Fruit fly (Drosophila melanogaster) whole organism, embryonic: ENCODE data around the gene Rpn1.

Experiments
- Adf1 ChIP-seq: fragments of 200-800 bp; sonication (Bioruptor generic); IDR thresholded peaks from 2 replicates; pipeline ENCODE4 v1.3.6; 2022; ENCODE audit warnings: missing biosample characterization, missing genetic modification characterization
- Antp ChIP-seq: fragments of 200-800 bp; sonication (Bioruptor generic); optimal IDR thresholded peaks from 3 replicates; lab custom pipeline; 2016; ENCODE audit warnings: missing biosample characterization, missing genetic modification characterization
- BEAF-32 ChIP-seq: fragments of 200-800 bp; sonication (Bioruptor generic); optimal IDR thresholded peaks from 3 replicates; lab custom pipeline; 2017; ENCODE audit warnings: missing biosample characterization, missing genetic modification characterization, mild to moderate bottlenecking, moderate library complexity, missing genetic modification reagents
- Bdp1 ChIP-seq: fragments of 200-800 bp; sonication (Bioruptor generic); optimal IDR thresholded peaks from 3 replicates; lab custom pipeline; 2016; ENCODE audit warnings: missing biosample characterization, missing genetic modification characterization
- Bgb ChIP-seq: fragments of 200-800 bp; sonication (Bioruptor generic); IDR thresholded peaks from 2 replicates; pipeline ENCODE4 v1.3.6; 2022; ENCODE audit warnings: missing biosample characterization, missing genetic modification characterization; ENCODE audit not compliant: partially characterized antibody
- CG10321 ChIP-seq: fragments of 200-800 bp; sonication (Bioruptor generic); IDR thresholded peaks from 2 replicates; pipeline ENCODE4 v1.3.6; 2022; ENCODE audit warnings: missing biosample characterization, missing genetic modification characterization
- CG10543 ChIP-seq: fragments of 200-800 bp; sonication (Bioruptor generic); optimal IDR thresholded peaks from 3 replicates; lab custom pipeline; 2017; ENCODE audit warnings: missing biosample characterization, mild to moderate bottlenecking, missing genetic modification characterization, moderate library complexity
- CG12155 ChIP-seq: fragments of 200-800 bp; sonication (Bioruptor generic); optimal IDR thresholded peaks from 3 replicates; lab custom pipeline; 2016; ENCODE audit warnings: missing biosample characterization, missing genetic modification characterization
- CG12219 ChIP-seq: fragments of 200-800 bp; sonication (Bioruptor generic); optimal IDR thresholded peaks from 3 replicates; lab custom pipeline; 2018; ENCODE audit warnings: missing biosample characterization, mild to moderate bottlenecking, missing genetic modification characterization
- CG12299 ChIP-seq: fragments of 200-800 bp; sonication (Bioruptor generic); optimal IDR thresholded peaks from 2 replicates; lab custom pipeline; 2018; ENCODE audit warnings: missing biosample characterization, mild to moderate bottlenecking, missing genetic modification characterization
- CG1233 ChIP-seq: fragments of 200-800 bp; sonication (Bioruptor generic); optimal IDR thresholded peaks from 4 replicates; lab custom pipeline; 2018; ENCODE audit warnings: missing biosample characterization, mild to moderate bottlenecking, missing genetic modification characterization
- CG13287 ChIP-seq: fragments of 200-800 bp; sonication (Bioruptor generic); IDR thresholded peaks from 2 replicates; pipeline ENCODE4 v1.3.6; 2022; ENCODE audit warnings: missing biosample characterization, missing genetic modification characterization; ENCODE audit not compliant: partially characterized antibody
- CG14050 ChIP-seq: fragments of 200-800 bp; sonication (Bioruptor generic); IDR thresholded peaks from 3 replicates; pipeline ENCODE4 v1.3.6; 2022; ENCODE audit warnings: missing biosample characterization, missing genetic modification characterization
- CG14667 ChIP-seq: fragments of 200-800 bp; sonication (Bioruptor generic); IDR thresholded peaks from 2 replicates; pipeline ENCODE4 v1.3.6; 2022; ENCODE audit warnings: missing biosample characterization, missing genetic modification characterization
- CG14965 ChIP-seq: fragments of 200-800 bp; sonication (Bioruptor generic); optimal IDR thresholded peaks from 2 replicates; lab custom pipeline; 2016; ENCODE audit warnings: missing biosample characterization, missing genetic modification characterization, borderline replicate concordance
- CG17186 ChIP-seq: fragments of 200-800 bp; sonication (Bioruptor generic); optimal IDR thresholded peaks from 3 replicates; lab custom pipeline; 2017; ENCODE audit warnings: missing biosample characterization, missing genetic modification reagents, missing genetic modification characterization
- CG17802 ChIP-seq: fragments of 200-800 bp; sonication (Bioruptor generic); optimal IDR thresholded peaks from 2 replicates; lab custom pipeline; 2018; ENCODE audit warnings: missing biosample characterization, mild to moderate bottlenecking, missing genetic modification characterization, moderate library complexity
- CG18599 ChIP-seq: fragments of 200-800 bp; sonication (Bioruptor generic); optimal IDR thresholded peaks from 3 replicates; lab custom pipeline; 2017; ENCODE audit warnings: missing biosample characterization, missing genetic modification characterization, mild to moderate bottlenecking, moderate library complexity, missing genetic modification reagents
- CG2129 ChIP-seq: fragments of 200-800 bp; sonication (Bioruptor generic); IDR thresholded peaks from 2 replicates; pipeline ENCODE4 v1.3.6; 2022; ENCODE audit warnings: missing biosample characterization, missing genetic modification characterization; ENCODE audit not compliant: partially characterized antibody
- CG30403 ChIP-seq: fragments of 200-800 bp; sonication (Bioruptor generic); optimal IDR thresholded peaks from 3 replicates; lab custom pipeline; 2016; ENCODE audit warnings: missing biosample characterization, missing genetic modification characterization
- CG3065 ChIP-seq: fragments of 200-800 bp; sonication (Bioruptor generic); optimal IDR thresholded peaks from 2 replicates; lab custom pipeline; 2016; ENCODE audit warnings: missing biosample characterization, missing genetic modification characterization
- CG3281 ChIP-seq: fragments of 200-800 bp; sonication (Bioruptor generic); optimal IDR thresholded peaks from 3 replicates; lab custom pipeline; 2017; ENCODE audit warnings: missing biosample characterization, mild to moderate bottlenecking, missing genetic modification characterization
- CG4854 ChIP-seq: fragments of 200-800 bp; sonication (Bioruptor generic); optimal IDR thresholded peaks from 2 replicates; lab custom pipeline; 2016; ENCODE audit warnings: missing biosample characterization, missing genetic modification characterization, inconsistent platforms
- CG6175 ChIP-seq: fragments of 200-800 bp; sonication (Bioruptor generic); IDR thresholded peaks from 3 replicates; pipeline ENCODE4 v1.3.6; 2022; ENCODE audit warnings: missing biosample characterization, missing genetic modification characterization
- CG6813 ChIP-seq: fragments of 200-800 bp; sonication (Bioruptor generic); optimal IDR thresholded peaks from 2 replicates; lab custom pipeline; 2017; ENCODE audit warnings: missing biosample characterization, missing genetic modification characterization, mild to moderate bottlenecking, moderate library complexity, missing genetic modification reagents
- CG7372 ChIP-seq: fragments of 200-800 bp; sonication (Bioruptor generic); IDR thresholded peaks from 2 replicates; pipeline ENCODE4 v1.3.6; 2022; ENCODE audit warnings: missing biosample characterization, missing genetic modification characterization
- CG8281 ChIP-seq: fragments of 200-800 bp; sonication (Bioruptor generic); optimal IDR thresholded peaks from 2 replicates; lab custom pipeline; 2018; ENCODE audit warnings: missing biosample characterization, mild to moderate bottlenecking, missing genetic modification characterization, moderate library complexity
- CG9932 ChIP-seq: fragments of 200-800 bp; sonication (Bioruptor generic); IDR thresholded peaks from 2 replicates; pipeline ENCODE4 v1.3.6; 2022; ENCODE audit warnings: missing biosample characterization, missing genetic modification characterization
- Chrac-16 ChIP-seq: fragments of 200-800 bp; sonication (Bioruptor generic); optimal IDR thresholded peaks from 3 replicates; lab custom pipeline; 2016; ENCODE audit warnings: missing biosample characterization, missing genetic modification characterization
- Dip3 ChIP-seq: fragments of 200-800 bp; sonication (Bioruptor generic); optimal IDR thresholded peaks from 3 replicates; lab custom pipeline; 2016; ENCODE audit warnings: missing biosample characterization, missing genetic modification characterization
- Hr51 ChIP-seq, 2 experiments: fragments of 200-800 bp; sonication (Bioruptor generic); optimal IDR thresholded peaks; 2 replicates in 1 of 2; 3 replicates in 1 of 2; lab custom pipeline; 2016 to 2018; ENCODE audit warnings: missing biosample characterization in 2 of 2, missing genetic modification characterization in 2 of 2, mild to moderate bottlenecking in 1 of 2, moderate library complexity in 1 of 2
- Hsf ChIP-seq: fragments of 200-800 bp; sonication (Bioruptor generic); optimal IDR thresholded peaks from 3 replicates; lab custom pipeline; 2016; ENCODE audit warnings: missing biosample characterization, missing genetic modification characterization
- NC2α ChIP-seq: fragments of 200-800 bp; sonication (Bioruptor generic); optimal IDR thresholded peaks from 2 replicates; lab custom pipeline; 2016; ENCODE audit warnings: missing biosample characterization, missing genetic modification characterization
- Optix ChIP-seq: fragments of 200-800 bp; sonication (Bioruptor generic); IDR thresholded peaks from 3 replicates; pipeline ENCODE4 v1.3.6; 2022; ENCODE audit warnings: missing biosample characterization, missing genetic modification characterization
- Poxn ChIP-seq: fragments of 200-800 bp; sonication (Bioruptor generic); IDR thresholded peaks from 2 replicates; pipeline ENCODE4 v1.3.6; 2022; ENCODE audit warnings: missing biosample characterization, missing genetic modification characterization
- Ravus ChIP-seq: fragments of 200-800 bp; sonication (Bioruptor generic); IDR thresholded peaks from 2 replicates; pipeline ENCODE4 v1.3.6; 2022; ENCODE audit warnings: missing biosample characterization, missing genetic modification characterization
- Sin3A ChIP-seq: fragments of >200 bp; optimal IDR thresholded peaks from 2 replicates; lab custom pipeline; 2018
- Spps ChIP-seq: fragments of 200-800 bp; sonication (Bioruptor generic); optimal IDR thresholded peaks from 2 replicates; lab custom pipeline; 2018; ENCODE audit warnings: missing biosample characterization, mild to moderate bottlenecking, missing genetic modification characterization
- ara ChIP-seq: fragments of 200-800 bp; sonication (Bioruptor generic); IDR thresholded peaks from 2 replicates; pipeline ENCODE4 v1.3.6; 2022; ENCODE audit warnings: missing biosample characterization, missing genetic modification characterization
- ash1 ChIP-seq: fragments of 200-800 bp; sonication (Bioruptor generic); optimal IDR thresholded peaks from 2 replicates; lab custom pipeline; 2018; ENCODE audit warnings: missing biosample characterization, mild to moderate bottlenecking, missing genetic modification characterization
- dm ChIP-seq: fragments of 200-800 bp; sonication (Bioruptor generic); optimal IDR thresholded peaks from 3 replicates; lab custom pipeline; 2016; ENCODE audit warnings: missing biosample characterization, missing genetic modification characterization
- dpn ChIP-seq, 2 experiments: fragments of 200-800 bp; sonication (Bioruptor generic); optimal IDR thresholded peaks; 3 replicates each; lab custom pipeline; 2016; ENCODE audit warnings: missing biosample characterization in 2 of 2, missing genetic modification characterization in 2 of 2
- gsb-n ChIP-seq: fragments of 200-800 bp; sonication (Bioruptor generic); optimal IDR thresholded peaks from 3 replicates; lab custom pipeline; 2018; ENCODE audit warnings: missing biosample characterization, mild to moderate bottlenecking, missing genetic modification characterization
- kah ChIP-seq: fragments of 200-800 bp; sonication (Bioruptor generic); optimal IDR thresholded peaks from 2 replicates; lab custom pipeline; 2018; ENCODE audit warnings: missing biosample characterization, mild to moderate bottlenecking, missing genetic modification characterization
- org-1 ChIP-seq: fragments of 200-800 bp; sonication (Bioruptor generic); optimal IDR thresholded peaks from 2 replicates; lab custom pipeline; 2017; ENCODE audit warnings: missing biosample characterization, missing genetic modification characterization
- prd ChIP-seq, 3 experiments: fragments of >200 bp in 2 of 3; fragments of 200-800 bp in 1 of 3; sonication (Bioruptor generic) in 1 of 3; optimal IDR thresholded peaks in 2 of 3; IDR thresholded peaks in 1 of 3; 2 replicates in 2 of 3; 3 replicates in 1 of 3; pipeline versions ENCODE4 v1.3.6 to Lab custom; 2017 to 2022; ENCODE audit warnings: missing biosample characterization in 1 of 3, missing genetic modification characterization in 1 of 3
- repo ChIP-seq: fragments of 200-800 bp; sonication (Bioruptor generic); optimal IDR thresholded peaks from 2 replicates; lab custom pipeline; 2016; ENCODE audit warnings: missing biosample characterization, missing genetic modification characterization
- rib ChIP-seq: fragments of 200-800 bp; sonication (Bioruptor generic); IDR thresholded peaks from 2 replicates; pipeline ENCODE4 v1.3.6; 2022; ENCODE audit warnings: missing biosample characterization, missing genetic modification characterization
- sc ChIP-seq, 3 experiments: fragments of >200 bp in 2 of 3; fragments of 200-800 bp in 1 of 3; sonication (Bioruptor generic) in 1 of 3; optimal IDR thresholded peaks; 2 replicates in 2 of 3; 3 replicates in 1 of 3; lab custom pipeline; 2017; ENCODE audit warnings: mild to moderate bottlenecking in 1 of 3, missing biosample characterization in 1 of 3, missing genetic modification characterization in 1 of 3, missing genetic modification reagents in 1 of 3
- sens ChIP-seq: fragments of 200-800 bp; sonication (Bioruptor generic); peaks from one replicate; lab custom pipeline; 2016; ENCODE audit warnings: missing biosample characterization, missing genetic modification characterization
- sim ChIP-seq: fragments of 200-800 bp; sonication (Bioruptor generic); IDR thresholded peaks from 2 replicates; pipeline ENCODE4 v1.3.6; 2022; ENCODE audit warnings: missing biosample characterization, missing genetic modification characterization

Gene Rpn1

DNA sequence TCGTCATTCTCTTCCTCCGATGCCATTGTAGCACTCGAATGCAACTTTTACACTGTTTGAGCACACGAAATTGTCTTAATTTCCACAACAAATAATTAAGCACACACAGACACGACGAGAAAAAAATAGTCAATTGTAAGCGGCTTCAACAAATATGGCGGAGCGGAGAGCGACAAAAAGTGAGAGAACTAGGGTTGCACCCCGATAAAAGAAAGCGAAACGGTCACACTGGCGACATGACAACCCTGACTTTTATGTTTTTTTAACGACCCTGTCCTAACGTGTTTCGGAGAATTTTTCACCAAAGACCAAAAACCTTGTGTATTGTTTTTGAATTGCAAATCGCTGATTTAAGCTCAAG is 4.8 kb upstream of the Rpn1 start, which contains the start of the genes Mi-2 and Prp3 (continued):
- no peak for TF ChIP-seq Ravus (GFP tag; lab: Robert Waterston, UW)
- TF ChIP-seq ara (GFP tag; lab: Robert Waterston, UW): no peak
- TF ChIP-seq CG7372 (GFP tag; lab: Robert Waterston, UW): no peak
- no peak for TF ChIP-seq CG30403
- no peak for TF ChIP-seq CG17802
- no peak for TF ChIP-seq Antp (GFP tag; lab: Kevin White, UChicago)
- TF ChIP-seq Dip3 (GFP tag; lab: Kevin White, UChicago): no peak
- TF ChIP-seq CG12219: no peak
- no peak for TF ChIP-seq CG18599 (GFP tag; lab: Kevin White, UChicago)
- TF ChIP-seq CG9932 (GFP tag; lab: Robert Waterston, UW): peak; percentile 20; the same call in 1 of the 2 replicates
- peak; percentile 46 for TF ChIP-seq BEAF-32 (GFP tag; lab: Kevin White, UChicago)
- no peak for TF ChIP-seq CG2129 (GFP tag; lab: Robert Waterston, UW)
- no peak for TF ChIP-seq CG6175 (GFP tag; lab: Robert Waterston, UW)
- no peak for TF ChIP-seq Chrac-16 (GFP tag; lab: Kevin White, UChicago)
- TF ChIP-seq org-1 (GFP tag; lab: Kevin White, UChicago): no peak
- TF ChIP-seq CG10543: no peak
- no peak for TF ChIP-seq CG14667 (GFP tag; lab: Robert Waterston, UW)
- TF ChIP-seq dpn (GFP tag; optimal IDR thresholded peaks at IDR 0.05; lab: Kevin White, UChicago): peak in 1 of 2 experiments; percentile 17
- TF ChIP-seq Poxn (GFP tag; lab: Robert Waterston, UW): no peak
- TF ChIP-seq CG13287: peak; percentile 60; the same call in 1 of the 2 replicates
- peak; percentile 21 for TF ChIP-seq Hsf (GFP tag; lab: Kevin White, UChicago)
- peak; percentile 64 for TF ChIP-seq Sin3A (lab: Kevin White, UChicago)
- TF ChIP-seq ash1: no peak
- no peak for TF ChIP-seq CG12155 (GFP tag; lab: Kevin White, UChicago)
- peak; percentile 51; the same call in 1 of the 2 replicates for TF ChIP-seq CG10321 (GFP tag; lab: Robert Waterston, UW)
- peak; percentile 81 for TF ChIP-seq dm
- TF ChIP-seq Bdp1 (GFP tag; lab: Kevin White, UChicago): no peak
- TF ChIP-seq CG12299: peak; percentile 69
- no peak for TF ChIP-seq Adf1 (GFP tag; lab: Robert Waterston, UW)
- no peak for TF ChIP-seq CG14965 (GFP tag; lab: Kevin White, UChicago)
- peak; percentile 83 for TF ChIP-seq sens (GFP tag; lab: Kevin White, UChicago)
- peak; percentile 53; the same call in 1 of the 2 replicates for TF ChIP-seq Bgb (GFP tag; lab: Robert Waterston, UW)
- no peak for TF ChIP-seq rib (GFP tag; lab: Robert Waterston, UW)
- no peak for TF ChIP-seq sim (GFP tag; lab: Robert Waterston, UW)
- no peak for TF ChIP-seq repo (GFP tag; lab: Kevin White, UChicago)
- TF ChIP-seq CG14050 (GFP tag; lab: Robert Waterston, UW): no peak
- no peak for TF ChIP-seq CG1233
- TF ChIP-seq Optix (GFP tag; lab: Robert Waterston, UW): no peak
- no peak for TF ChIP-seq CG3065 (GFP tag; lab: Kevin White, UChicago)
- no peak for TF ChIP-seq gsb-n (tag; lab: Kevin White, UChicago)
- TF ChIP-seq CG3281 (GFP tag; lab: Kevin White, UChicago): peak; percentile 100
- TF ChIP-seq Spps (tag; lab: Kevin White, UChicago): no peak
- no peak for TF ChIP-seq CG8281 (tag; lab: Kevin White, UChicago)
- TF ChIP-seq CG6813: no peak
- TF ChIP-seq kah (GFP tag; lab: Kevin White, UChicago): peak; percentile 20
- no peak for TF ChIP-seq NC2α (GFP tag; lab: Kevin White, UChicago)
- no peak for TF ChIP-seq prd (optimal IDR thresholded peaks at IDR 0.05; lab: Kevin White, UChicago)
- no peak for TF ChIP-seq prd (GFP tag; IDR thresholded peaks at IDR 0.05; lab: Robert Waterston, UW)
- TF ChIP-seq CG4854 (GFP tag; lab: Kevin White, UChicago): no peak
- no peak for TF ChIP-seq sc (optimal IDR thresholded peaks at IDR 0.05; lab: Kevin White, UChicago)
- TF ChIP-seq sc (GFP tag; optimal IDR thresholded peaks at IDR 0.05; lab: Kevin White, UChicago): no peak
- TF ChIP-seq CG17186 (GFP tag; lab: Kevin White, UChicago): peak; percentile 23
- no peak for TF ChIP-seq Hr51 (GFP tag; optimal IDR thresholded peaks at IDR 0.05; lab: Kevin White, UChicago)
